Worm (Caenorhabditis elegans) whole organism, L4/young adult: ENCODE data around the gene mbk-2.

ENCODE experiments used
- W03F9.2 ChIP-seq: fragments of 150-350 bp; optimal IDR thresholded peaks from 2 replicates; lab custom pipeline; 2014; ENCODE audit warnings: missing biosample characterization, missing genetic modification characterization
- dao-5 ChIP-seq: sonication (generic microtip); optimal IDR thresholded peaks from 2 replicates; lab custom pipeline; 2016; ENCODE audit warnings: missing genotype, missing genetic modification characterization, moderate library complexity, missing compliant biosample characterization
- him-1 ChIP-seq: sonication (generic microtip); optimal IDR thresholded peaks from 2 replicates; lab custom pipeline; 2016; ENCODE audit warnings: missing genotype, missing genetic modification reagents, missing genetic modification characterization, missing compliant biosample characterization

DNA sequence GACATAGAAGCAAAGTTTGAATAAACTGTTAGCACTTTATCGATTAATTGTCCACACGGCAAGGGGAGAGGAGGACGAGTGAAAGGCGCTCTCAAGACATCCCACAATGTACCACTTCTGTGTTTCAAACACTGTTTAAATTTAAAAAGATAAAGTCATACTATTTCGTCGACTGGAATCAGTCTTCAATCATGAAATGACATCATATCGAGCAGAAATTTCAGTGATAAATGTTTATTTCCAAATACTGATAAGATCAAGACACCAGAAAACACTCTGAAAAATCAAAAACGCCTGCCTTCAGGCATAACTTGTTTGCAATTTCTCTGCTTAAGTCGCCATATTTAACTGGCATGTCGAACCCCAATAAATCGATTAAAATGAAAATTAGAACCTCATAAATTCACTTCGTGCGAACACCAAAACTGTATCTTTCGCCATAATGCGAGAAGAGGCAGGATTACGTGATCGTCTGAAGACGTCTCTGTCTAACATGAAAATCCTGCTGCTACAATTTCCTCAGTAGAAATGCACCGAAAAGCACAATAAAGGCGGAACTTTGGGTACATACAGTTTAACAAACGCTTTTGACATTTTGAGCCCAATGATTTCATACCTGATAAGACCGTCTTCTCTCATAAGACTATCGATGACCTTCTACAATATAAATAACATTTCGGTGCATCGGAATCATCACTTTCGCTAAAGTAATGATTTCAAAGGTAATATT lies 30.5 kb upstream of the mbk-2 start, which contains the start of gene K10D11.2:
- TF ChIP-seq W03F9.2 (tag; lab: Kevin White, UChicago) (no peak), him-1 (tag; lab: Kevin White, UChicago) (no peak), dao-5 (tag; lab: Kevin White, UChicago) (no peak)
